Worm (Caenorhabditis elegans): ENCODE data around the gene psmd-9.

- TF ChIP-seq snpc-4 (tag; optimal IDR thresholded peaks at IDR 0.05) (no peak), F13H6.1 (tag; optimal IDR thresholded peaks at IDR 0.05) (no peak), ZK546.5 (tag; optimal IDR thresholded peaks at IDR 0.05) (no peak), elt-1 (tag; optimal IDR thresholded peaks at IDR 0.05) (no peak), ama-1 (optimal IDR thresholded peaks at IDR 0.05) (no peak), nhr-25 (tag; optimal IDR thresholded peaks at IDR 0.05) (no peak), fos-1 (tag; optimal IDR thresholded peaks at IDR 0.05) (no peak), lin-39 (tag; optimal IDR thresholded peaks at IDR 0.05) (no peak), egl-27 (tag; optimal IDR thresholded peaks at IDR 0.05) (no peak)
Observed at ce11 chrII:6860043-6860442, 41.9 kb upstream of the psmd-9 start.

Measured in whole organism, L2 larva.